Fruit fly (Drosophila melanogaster) whole organism, embryonic: ENCODE data around the gene Tsp33B.

Experiments
- CG16863 ChIP-seq: fragments of 200-800 bp; sonication (Bioruptor generic); optimal IDR thresholded peaks from 3 replicates; lab custom pipeline; 2016; ENCODE audit warnings: missing biosample characterization, missing genetic modification characterization
- CG8388 ChIP-seq: fragments of 200-800 bp; sonication (Bioruptor generic); optimal IDR thresholded peaks from 2 replicates; lab custom pipeline; 2019; ENCODE audit warnings: missing biosample characterization, mild to moderate bottlenecking, missing genetic modification characterization, moderate library complexity
- CG8924 ChIP-seq: fragments of 200-800 bp; optimal IDR thresholded peaks from 3 replicates; lab custom pipeline; 2019; ENCODE audit warnings: missing biosample characterization, mild to moderate bottlenecking, missing genetic modification characterization, moderate library complexity
- Dref ChIP-seq: fragments of 200-800 bp; sonication (Bioruptor generic); IDR thresholded peaks from 2 replicates; pipeline ENCODE4 v1.3.6; 2022; ENCODE audit warnings: missing biosample characterization, missing genetic modification characterization
- Ptx1 ChIP-seq: fragments of 200-800 bp; sonication (Bioruptor generic); IDR thresholded peaks from 2 replicates; pipeline ENCODE4 v1.3.6; 2022; ENCODE audit warnings: missing biosample characterization, missing genetic modification characterization
- psq ChIP-seq: fragments of 200-800 bp; sonication (Bioruptor generic); optimal IDR thresholded peaks from 2 replicates; lab custom pipeline; 2017; ENCODE audit warnings: missing biosample characterization, missing genetic modification characterization
- ranshi ChIP-seq: fragments of 200-800 bp; sonication (Bioruptor generic); IDR thresholded peaks from 2 replicates; pipeline ENCODE4 v1.3.6; 2022; ENCODE audit warnings: missing biosample characterization, missing genetic modification characterization
- usp ChIP-seq: fragments of >200 bp; optimal IDR thresholded peaks from 2 replicates; lab custom pipeline; 2017; ENCODE audit warnings: missing biosample characterization, missing genetic modification characterization

dm6 chr2L:11793986-11794385 lies 1.8 kb upstream of the Tsp33B start, which contains the start of gene CG14937:
- TF ChIP-seq usp (GFP tag; lab: Kevin White, UChicago): no peak
- TF ChIP-seq CG8924 (tag; lab: Kevin White, UChicago): no peak
- no peak for TF ChIP-seq CG8388 (GFP tag; lab: Kevin White, UChicago)
- TF ChIP-seq CG16863: no peak
- TF ChIP-seq psq (GFP tag; lab: Kevin White, UChicago): no peak
- no peak for TF ChIP-seq Dref (GFP tag; lab: Robert Waterston, UW)
- no peak for TF ChIP-seq Ptx1 (GFP tag; lab: Robert Waterston, UW)
- TF ChIP-seq ranshi: no peak
